Fruit fly (Drosophila melanogaster) whole organism, embryonic: ENCODE measurements around the gene CG46310.

ENCODE experiments used
- Awh ChIP-seq: fragments of 200-800 bp; sonication (Bioruptor generic); IDR thresholded peaks from 2 replicates; pipeline ENCODE4, ENCODE4 v1.3.6; 2022; ENCODE audit warnings: missing biosample characterization, missing genetic modification characterization
- CG10147 ChIP-seq: fragments of 200-800 bp; sonication (Bioruptor generic); optimal IDR thresholded peaks from 2 replicates; lab custom pipeline; 2019; ENCODE audit warnings: missing biosample characterization, mild to moderate bottlenecking, missing genetic modification characterization, moderate library complexity
- CG10321 ChIP-seq: fragments of 200-800 bp; sonication (Bioruptor generic); IDR thresholded peaks from 2 replicates; pipeline ENCODE4 v1.3.6; 2022; ENCODE audit warnings: missing biosample characterization, missing genetic modification characterization
- CG11560 ChIP-seq: fragments of 200-800 bp; sonication (Bioruptor generic); IDR thresholded peaks from 3 replicates; pipeline ENCODE4 v1.3.6; 2022; ENCODE audit warnings: missing biosample characterization, missing genetic modification characterization
- CG12104 ChIP-seq: fragments of 200-800 bp; sonication (Bioruptor generic); optimal IDR thresholded peaks from 3 replicates; lab custom pipeline; 2016; ENCODE audit warnings: missing biosample characterization, missing genetic modification characterization
- CG12659 ChIP-seq: fragments of 200-800 bp; sonication (Bioruptor generic); optimal IDR thresholded peaks from 3 replicates; lab custom pipeline; 2017; ENCODE audit warnings: mild to moderate bottlenecking, missing biosample characterization, missing genetic modification reagents, missing genetic modification characterization
- CG13775 ChIP-seq: fragments of 200-800 bp; sonication (Bioruptor generic); optimal IDR thresholded peaks from 3 replicates; lab custom pipeline; 2017; ENCODE audit warnings: missing biosample characterization, mild to moderate bottlenecking, missing genetic modification characterization
- CG14710 ChIP-seq: fragments of 200-800 bp; sonication (Bioruptor generic); optimal IDR thresholded peaks from 3 replicates; lab custom pipeline; 2019; ENCODE audit warnings: missing biosample characterization, mild to moderate bottlenecking, missing genetic modification characterization, moderate library complexity
- CG17186 ChIP-seq: fragments of 200-800 bp; sonication (Bioruptor generic); optimal IDR thresholded peaks from 3 replicates; lab custom pipeline; 2017; ENCODE audit warnings: missing biosample characterization, missing genetic modification reagents, missing genetic modification characterization
- CG33557 ChIP-seq: fragments of 200-800 bp; sonication (Bioruptor generic); optimal IDR thresholded peaks from 2 replicates; lab custom pipeline; 2019; ENCODE audit warnings: missing biosample characterization, mild to moderate bottlenecking, missing genetic modification characterization, moderate library complexity
- CG34224 ChIP-seq: fragments of 200-800 bp; sonication (Bioruptor generic); IDR thresholded peaks from 3 replicates; pipeline ENCODE4 v1.3.6; 2022; ENCODE audit warnings: missing biosample characterization, missing genetic modification characterization; ENCODE audit not compliant: partially characterized antibody
- CG4328 ChIP-seq: fragments of 200-800 bp; sonication (Bioruptor generic); optimal IDR thresholded peaks from 3 replicates; lab custom pipeline; 2017; ENCODE audit warnings: missing biosample characterization, missing genetic modification reagents, missing genetic modification characterization
- CG4360 ChIP-seq: fragments of 200-800 bp; sonication (Bioruptor generic); IDR thresholded peaks from 2 replicates; pipeline ENCODE4 v1.3.6; 2022; ENCODE audit warnings: missing biosample characterization, missing genetic modification characterization
- CG4404 ChIP-seq: fragments of 200-800 bp; sonication (Bioruptor generic); IDR thresholded peaks from 2 replicates; pipeline ENCODE4 v1.3.6; 2022; ENCODE audit warnings: missing biosample characterization, missing genetic modification characterization
- CG4424 ChIP-seq: fragments of 200-800 bp; sonication (Bioruptor generic); optimal IDR thresholded peaks from 3 replicates; lab custom pipeline; 2016; ENCODE audit warnings: missing biosample characterization, missing genetic modification characterization
- CG6254 ChIP-seq: fragments of 200-800 bp; sonication (Bioruptor generic); optimal IDR thresholded peaks from 3 replicates; lab custom pipeline; 2017; ENCODE audit warnings: mild to moderate bottlenecking, missing biosample characterization, missing genetic modification reagents, missing genetic modification characterization
- CG6791 ChIP-seq: fragments of 200-800 bp; sonication (Bioruptor generic); IDR thresholded peaks from 3 replicates; pipeline ENCODE4 v1.3.6; 2022; ENCODE audit warnings: missing biosample characterization, missing genetic modification characterization; ENCODE audit not compliant: partially characterized antibody
- CG9797 ChIP-seq: fragments of 200-800 bp; sonication (Bioruptor generic); optimal IDR thresholded peaks from 3 replicates; lab custom pipeline; 2018; ENCODE audit warnings: missing biosample characterization, mild to moderate bottlenecking, missing genetic modification characterization
- Camta ChIP-seq: fragments of 200-800 bp; sonication (Bioruptor generic); optimal IDR thresholded peaks from 2 replicates; lab custom pipeline; 2016; ENCODE audit warnings: missing biosample characterization, missing genetic modification characterization
- E2f2 ChIP-seq: fragments of 200-800 bp; sonication (Bioruptor generic); IDR thresholded peaks from 2 replicates; pipeline ENCODE4 v1.3.6; 2022; ENCODE audit warnings: missing biosample characterization, missing genetic modification characterization
- HHEX ChIP-seq: fragments of 200-800 bp; sonication (Bioruptor generic); optimal IDR thresholded peaks from 3 replicates; lab custom pipeline; 2017; ENCODE audit warnings: missing biosample characterization, mild to moderate bottlenecking, missing genetic modification characterization, missing genetic modification reagents
- HmgZ ChIP-seq: fragments of 200-800 bp; sonication (Bioruptor generic); optimal IDR thresholded peaks from 2 replicates; lab custom pipeline; 2018; ENCODE audit warnings: missing biosample characterization, mild to moderate bottlenecking, missing genetic modification characterization
- MESR4 ChIP-seq: fragments of 200-800 bp; sonication (Bioruptor generic); optimal IDR thresholded peaks from 2 replicates; lab custom pipeline; 2018; ENCODE audit warnings: missing biosample characterization, mild to moderate bottlenecking, missing genetic modification characterization, moderate library complexity
- Med ChIP-seq: fragments of 200-800 bp; sonication (Bioruptor generic); peaks from one replicate; lab custom pipeline; 2016; ENCODE audit warnings: missing biosample characterization, missing genetic modification characterization, mild to moderate bottlenecking, inconsistent platforms, moderate library complexity
- Opbp ChIP-seq: fragments of 200-800 bp; sonication (Bioruptor generic); IDR thresholded peaks from 3 replicates; pipeline ENCODE4 v1.3.6; 2022; ENCODE audit warnings: missing biosample characterization, missing genetic modification characterization; ENCODE audit not compliant: partially characterized antibody
- Pdp1 ChIP-seq, 2 experiments: fragments of 200-800 bp; sonication (Bioruptor generic); optimal IDR thresholded peaks; 3 replicates each; lab custom pipeline; 2016; ENCODE audit warnings: missing biosample characterization in 2 of 2, missing genetic modification characterization in 2 of 2, mild to moderate bottlenecking in 1 of 2, moderate library complexity in 1 of 2
- Trl ChIP-seq, 3 experiments: fragments of >200 bp in 2 of 3; fragments of 200-800 bp in 1 of 3; sonication (Bioruptor generic) in 1 of 3; optimal IDR thresholded peaks; 2 replicates in 1 of 3; 3 replicates in 2 of 3; lab custom pipeline; 2016 to 2017; ENCODE audit warnings: missing biosample characterization in 1 of 3, missing genetic modification characterization in 1 of 3
- YL-1 ChIP-seq: fragments of 200-800 bp; sonication (Bioruptor generic); optimal IDR thresholded peaks from 3 replicates; lab custom pipeline; 2017; ENCODE audit warnings: missing biosample characterization, mild to moderate bottlenecking, missing genetic modification characterization
- az2 ChIP-seq: fragments of 200-800 bp; sonication (Bioruptor generic); optimal IDR thresholded peaks from 3 replicates; lab custom pipeline; 2016; ENCODE audit warnings: missing biosample characterization, missing genetic modification characterization
- bsh ChIP-seq, 2 experiments: fragments of 200-800 bp; sonication (Bioruptor generic); optimal IDR thresholded peaks; 2 replicates each; lab custom pipeline; 2017 to 2018; ENCODE audit warnings: mild to moderate bottlenecking in 2 of 2, missing biosample characterization in 2 of 2, missing genetic modification characterization in 2 of 2, moderate library complexity in 1 of 2
- cg ChIP-seq: fragments of 200-800 bp; sonication (Bioruptor generic); optimal IDR thresholded peaks from 3 replicates; lab custom pipeline; 2019; ENCODE audit warnings: missing biosample characterization, mild to moderate bottlenecking, missing genetic modification characterization, moderate library complexity
- corto ChIP-seq: fragments of 200-800 bp; sonication (Bioruptor generic); optimal IDR thresholded peaks from 2 replicates; lab custom pipeline; 2016; ENCODE audit warnings: missing biosample characterization, mild to moderate bottlenecking, missing genetic modification characterization, moderate library complexity
- croc ChIP-seq: fragments of 200-800 bp; sonication (Bioruptor generic); conservative IDR thresholded peaks from 3 replicates; pipeline ENCODE4 v1.3.6; 2022; ENCODE audit warnings: missing biosample characterization, missing genetic modification characterization
- dmrt11E ChIP-seq: fragments of 200-800 bp; sonication (Bioruptor generic); optimal IDR thresholded peaks from 3 replicates; lab custom pipeline; 2018; ENCODE audit warnings: missing biosample characterization, mild to moderate bottlenecking, missing genetic modification characterization, moderate library complexity
- ems ChIP-seq: fragments of 200-800 bp; sonication (Bioruptor generic); optimal IDR thresholded peaks from 3 replicates; lab custom pipeline; 2016; ENCODE audit warnings: missing biosample characterization, missing genetic modification characterization
- gfzf ChIP-seq: fragments of 200-800 bp; sonication (Bioruptor generic); optimal IDR thresholded peaks from 2 replicates; lab custom pipeline; 2016; ENCODE audit warnings: missing biosample characterization, mild to moderate bottlenecking, missing genetic modification characterization, moderate library complexity
- grau ChIP-seq: fragments of 200-800 bp; optimal IDR thresholded peaks from 3 replicates; lab custom pipeline; 2019; ENCODE audit warnings: missing biosample characterization, mild to moderate bottlenecking, missing genetic modification characterization, moderate library complexity
- gro ChIP-seq: fragments of 200-800 bp; sonication (Bioruptor generic); optimal IDR thresholded peaks from 2 replicates; lab custom pipeline; 2016; ENCODE audit warnings: missing biosample characterization, missing genetic modification characterization
- hbn ChIP-seq: fragments of 200-800 bp; sonication (Bioruptor generic); IDR thresholded peaks from 2 replicates; pipeline ENCODE4 v1.3.6; 2022; ENCODE audit warnings: missing biosample characterization, missing genetic modification characterization; ENCODE audit not compliant: partially characterized antibody
- jing ChIP-seq: fragments of 200-800 bp; sonication (Bioruptor generic); optimal IDR thresholded peaks from 2 replicates; lab custom pipeline; 2018; ENCODE audit warnings: missing biosample characterization, mild to moderate bottlenecking, missing genetic modification characterization
- lilli ChIP-seq: fragments of 200-800 bp; sonication (Bioruptor generic); optimal IDR thresholded peaks from 3 replicates; lab custom pipeline; 2016; ENCODE audit warnings: missing biosample characterization, missing genetic modification characterization
- lmd ChIP-seq: fragments of 200-800 bp; sonication (Bioruptor generic); IDR thresholded peaks from 2 replicates; pipeline ENCODE4 v1.3.6; 2022; ENCODE audit warnings: missing biosample characterization, missing genetic modification characterization
- nmo ChIP-seq: fragments of 200-800 bp; sonication (Bioruptor generic); optimal IDR thresholded peaks from 2 replicates; lab custom pipeline; 2018; ENCODE audit warnings: missing biosample characterization, mild to moderate bottlenecking, missing genetic modification characterization, moderate library complexity
- pum ChIP-seq: fragments of 200-800 bp; sonication (Bioruptor generic); optimal IDR thresholded peaks from 2 replicates; lab custom pipeline; 2016; ENCODE audit warnings: missing biosample characterization, missing genetic modification characterization
- trem ChIP-seq: fragments of 200-800 bp; optimal IDR thresholded peaks from 3 replicates; lab custom pipeline; 2019; ENCODE audit warnings: missing biosample characterization, mild to moderate bottlenecking, missing genetic modification characterization, moderate library complexity
- zfh1 ChIP-seq: fragments of 200-800 bp; sonication (Bioruptor generic); IDR thresholded peaks from 3 replicates; pipeline ENCODE4 v1.3.6; 2022; ENCODE audit warnings: missing biosample characterization, missing genetic modification characterization

The CG46310 gene

dm6 chr3R:23173393-23173981, at the start of gene CG46310 (continued):
- TF ChIP-seq CG6254 (GFP tag; lab: Kevin White, UChicago), result peak; percentile 29
- peak; percentile 57 to 89 for TF ChIP-seq Trl (optimal IDR thresholded peaks at IDR 0.05; lab: Kevin White, UChicago)
- no peak for TF ChIP-seq Trl (GFP tag; optimal IDR thresholded peaks at IDR 0.05; lab: Kevin White, UChicago)
- TF ChIP-seq bsh (GFP tag; optimal IDR thresholded peaks at IDR 0.05; lab: Kevin White, UChicago), result peak; percentile 3 to 55
- TF ChIP-seq corto, result peak; percentile 86
- TF ChIP-seq CG12104 (GFP tag; lab: Kevin White, UChicago), result peak; percentile 33
- peak; percentile 72 for TF ChIP-seq grau
- no peak for TF ChIP-seq pum (GFP tag; lab: Kevin White, UChicago)
- peak; percentile 60; the same call in 1 of the 2 replicates for TF ChIP-seq Awh (GFP tag; lab: Robert Waterston, UW)
- TF ChIP-seq Opbp (GFP tag; lab: Robert Waterston, UW), result peak; percentile 20; the same call in 1 of the 3 replicates
- peak; percentile 19 for TF ChIP-seq cg
- TF ChIP-seq CG10147 (GFP tag; lab: Kevin White, UChicago), result peak; percentile 38
- peak; percentile 59 for TF ChIP-seq nmo (GFP tag; lab: Kevin White, UChicago)
- TF ChIP-seq CG11560, result peak; percentile 67
- TF ChIP-seq lmd (GFP tag; lab: Robert Waterston, UW), result peak; percentile 89
- no peak for TF ChIP-seq Camta (GFP tag; lab: Kevin White, UChicago)
- TF ChIP-seq CG4328 (GFP tag; lab: Kevin White, UChicago), result peak; percentile 22
- TF ChIP-seq CG4424 (GFP tag; lab: Kevin White, UChicago), result peak; percentile 59
- TF ChIP-seq CG4404, result 0 out of 2 replicates have a peak, but pooled peaks have one; percentile 47
- peak; percentile 52; the same call in 1 of the 2 replicates for TF ChIP-seq CG4360 (GFP tag; lab: Robert Waterston, UW)
- no peak for TF ChIP-seq dmrt11E (tag; lab: Kevin White, UChicago)

- TF ChIP-seq lilli (GFP tag; lab: Kevin White, UChicago), result no peak
- peak; percentile 46 for TF ChIP-seq E2f2 (GFP tag; lab: Robert Waterston, UW)
- TF ChIP-seq YL-1 (GFP tag; lab: Kevin White, UChicago), result peak; percentile 75
- no peak for TF ChIP-seq HHEX (GFP tag; lab: Kevin White, UChicago)
- TF ChIP-seq CG33557 (GFP tag; lab: Kevin White, UChicago), result peak; percentile 6
- peak; percentile 11; the same call in 1 of the 2 replicates for TF ChIP-seq CG10321 (GFP tag; lab: Robert Waterston, UW)
- TF ChIP-seq trem, result peak; percentile 48
- peak; percentile 41; the same call in 1 of the 3 replicates for TF ChIP-seq CG34224
- TF ChIP-seq CG14710 (tag; lab: Kevin White, UChicago), result peak; percentile 33
- TF ChIP-seq CG6791 (GFP tag; lab: Robert Waterston, UW), result no peak
- peak; percentile 41 for TF ChIP-seq hbn (GFP tag; lab: Robert Waterston, UW)
- peak; percentile 64 for TF ChIP-seq CG9797 (GFP tag; lab: Kevin White, UChicago)
- TF ChIP-seq nmo (GFP tag; lab: Kevin White, UChicago), result peak; percentile 8
- peak in 1 of 2 experiments; percentile 11 for TF ChIP-seq Pdp1 (GFP tag; optimal IDR thresholded peaks at IDR 0.05; lab: Kevin White, UChicago)
- no peak for TF ChIP-seq CG13775 (GFP tag; lab: Kevin White, UChicago)
- TF ChIP-seq zfh1 (GFP tag; lab: Robert Waterston, UW), result 0 out of 3 replicates have a peak, but pooled peaks have one; percentile 4
- peak; percentile 90 for TF ChIP-seq MESR4
- TF ChIP-seq Med (GFP tag; lab: Kevin White, UChicago), result peak; percentile 73
- no peak for TF ChIP-seq az2 (GFP tag; lab: Kevin White, UChicago)
- no peak for TF ChIP-seq ems (GFP tag; lab: Kevin White, UChicago)
- TF ChIP-seq croc (GFP tag; lab: Robert Waterston, UW), result no peak
- no peak for TF ChIP-seq jing (GFP tag; lab: Kevin White, UChicago)
- peak; percentile 72 for TF ChIP-seq gfzf (GFP tag; lab: Kevin White, UChicago)
- peak; percentile 2 for TF ChIP-seq CG17186 (GFP tag; lab: Kevin White, UChicago)
- peak; percentile 31 for TF ChIP-seq HmgZ (tag; lab: Kevin White, UChicago)
- TF ChIP-seq gro (GFP tag; lab: Kevin White, UChicago), result no peak
- peak; percentile 41 for TF ChIP-seq CG12659 (GFP tag; lab: Kevin White, UChicago)
Measured at dm6 chr3R:23126241-23127022, 47.2 kb upstream of the CG46310 start, which contains the start of gene CG31365. CG31365 (minus strand) TSS chr3R:23126422.
